Fruit fly (Drosophila melanogaster) whole organism, embryonic: ENCODE results near the gene Art2.

Experiments used
- CG10366 ChIP-seq: fragments of 200-800 bp; sonication (Bioruptor generic); IDR thresholded peaks from 2 replicates; pipeline ENCODE4 v1.3.6; 2022; ENCODE audit warnings: missing biosample characterization, missing genetic modification characterization
- CG12391 ChIP-seq: fragments of 200-800 bp; sonication (Bioruptor generic); optimal IDR thresholded peaks from 3 replicates; lab custom pipeline; 2018; ENCODE audit warnings: missing biosample characterization, mild to moderate bottlenecking, missing genetic modification characterization, moderate library complexity
- CG14014 ChIP-seq: fragments of 200-800 bp; sonication (Bioruptor generic); IDR thresholded peaks from 2 replicates; pipeline ENCODE4 v1.3.6; 2022; ENCODE audit warnings: missing biosample characterization, missing genetic modification characterization
- CG16779 ChIP-seq: fragments of 200-800 bp; sonication (Bioruptor generic); IDR thresholded peaks from 2 replicates; pipeline ENCODE4 v1.3.6; 2022; ENCODE audit warnings: missing biosample characterization, missing genetic modification characterization
- CG18476 ChIP-seq: fragments of 200-800 bp; sonication (Bioruptor generic); optimal IDR thresholded peaks from 2 replicates; lab custom pipeline; 2016; ENCODE audit warnings: missing biosample characterization, mild to moderate bottlenecking, missing genetic modification characterization
- CG18599 ChIP-seq: fragments of 200-800 bp; sonication (Bioruptor generic); optimal IDR thresholded peaks from 3 replicates; lab custom pipeline; 2017; ENCODE audit warnings: missing biosample characterization, missing genetic modification characterization, mild to moderate bottlenecking, moderate library complexity, missing genetic modification reagents
- CG32532 ChIP-seq: fragments of 200-800 bp; sonication (Bioruptor generic); IDR thresholded peaks from 2 replicates; pipeline ENCODE4 v1.3.6; 2022; ENCODE audit warnings: missing biosample characterization, missing genetic modification characterization
- CG32767 ChIP-seq: fragments of 200-800 bp; sonication (Bioruptor generic); IDR thresholded peaks from 2 replicates; pipeline ENCODE4 v1.3.6; 2022; ENCODE audit warnings: missing biosample characterization, missing genetic modification characterization
- CG32772 ChIP-seq: fragments of 200-800 bp; sonication (Bioruptor generic); IDR thresholded peaks from 2 replicates; pipeline ENCODE4 v1.3.6; 2022; ENCODE audit warnings: missing biosample characterization, missing genetic modification characterization
- CG34422 ChIP-seq: fragments of 200-800 bp; sonication (Bioruptor generic); IDR thresholded peaks from 3 replicates; pipeline ENCODE4 v1.3.6; 2022; ENCODE audit warnings: missing biosample characterization, missing genetic modification characterization
- CG3847 ChIP-seq: fragments of 200-800 bp; sonication (Bioruptor generic); IDR thresholded peaks from 2 replicates; pipeline ENCODE4 v1.3.6; 2022; ENCODE audit warnings: missing biosample characterization, missing genetic modification characterization
- CG3995 ChIP-seq: fragments of 200-800 bp; sonication (Bioruptor generic); optimal IDR thresholded peaks from 3 replicates; lab custom pipeline; 2016; ENCODE audit warnings: missing biosample characterization, missing genetic modification characterization
- CG42726 ChIP-seq: fragments of 200-800 bp; sonication (Bioruptor generic); IDR thresholded peaks from 2 replicates; pipeline ENCODE4 v1.3.6; 2022; ENCODE audit warnings: missing biosample characterization, missing genetic modification characterization; ENCODE audit not compliant: partially characterized antibody
- CG4404 ChIP-seq: fragments of 200-800 bp; sonication (Bioruptor generic); IDR thresholded peaks from 2 replicates; pipeline ENCODE4 v1.3.6; 2022; ENCODE audit warnings: missing biosample characterization, missing genetic modification characterization
- CG4424 ChIP-seq: fragments of 200-800 bp; sonication (Bioruptor generic); optimal IDR thresholded peaks from 3 replicates; lab custom pipeline; 2016; ENCODE audit warnings: missing biosample characterization, missing genetic modification characterization
- CG4820 ChIP-seq: fragments of 200-800 bp; sonication (Bioruptor generic); optimal IDR thresholded peaks from 3 replicates; lab custom pipeline; 2016; ENCODE audit warnings: missing biosample characterization, missing genetic modification characterization
- CG7556 ChIP-seq: fragments of 200-800 bp; sonication (Bioruptor generic); optimal IDR thresholded peaks from 2 replicates; lab custom pipeline; 2017; ENCODE audit warnings: missing biosample characterization, mild to moderate bottlenecking, missing genetic modification characterization
- CG7839 ChIP-seq: fragments of 200-800 bp; sonication (Bioruptor generic); optimal IDR thresholded peaks from 3 replicates; lab custom pipeline; 2018; ENCODE audit warnings: missing biosample characterization, mild to moderate bottlenecking, missing genetic modification characterization, moderate library complexity
- CG8290 ChIP-seq, 3 experiments: fragments of 200-800 bp; sonication (Bioruptor generic); optimal IDR thresholded peaks; 2 replicates each; lab custom pipeline; 2016 to 2019; ENCODE audit warnings: missing biosample characterization in 3 of 3, missing genetic modification characterization in 3 of 3, mild to moderate bottlenecking in 2 of 3, moderate library complexity in 1 of 3
- CG8924 ChIP-seq: fragments of 200-800 bp; optimal IDR thresholded peaks from 3 replicates; lab custom pipeline; 2019; ENCODE audit warnings: missing biosample characterization, mild to moderate bottlenecking, missing genetic modification characterization, moderate library complexity
- CoRest ChIP-seq: fragments of 200-800 bp; sonication (Bioruptor generic); optimal IDR thresholded peaks from 3 replicates; lab custom pipeline; 2018; ENCODE audit warnings: missing biosample characterization, mild to moderate bottlenecking, missing genetic modification characterization, moderate library complexity
- Eip74EF ChIP-seq, 2 experiments: fragments of 200-800 bp in 1 of 2; fragments of >200 bp in 1 of 2; sonication (Bioruptor generic) in 1 of 2; optimal IDR thresholded peaks; 2 replicates each; lab custom pipeline; 2017 to 2019; ENCODE audit warnings: missing biosample characterization in 2 of 2, missing genetic modification characterization in 2 of 2, mild to moderate bottlenecking in 1 of 2, moderate library complexity in 1 of 2
- Ets65A ChIP-seq: fragments of 200-800 bp; sonication (Bioruptor generic); peaks from one replicate; lab custom pipeline; 2016; ENCODE audit warnings: missing biosample characterization, missing genetic modification characterization
- Fer1 ChIP-seq: fragments of 200-800 bp; sonication (Bioruptor generic); optimal IDR thresholded peaks from 2 replicates; lab custom pipeline; 2017; ENCODE audit warnings: missing biosample characterization, mild to moderate bottlenecking, missing genetic modification characterization
- H2.0 ChIP-seq: fragments of 200-800 bp; sonication (Bioruptor generic); IDR thresholded peaks from 2 replicates; pipeline ENCODE4 v1.3.6; 2022; ENCODE audit warnings: missing biosample characterization, missing genetic modification characterization
- Hr51 ChIP-seq, 2 experiments: fragments of 200-800 bp; sonication (Bioruptor generic); optimal IDR thresholded peaks; 2 replicates in 1 of 2; 3 replicates in 1 of 2; lab custom pipeline; 2016 to 2018; ENCODE audit warnings: missing biosample characterization in 2 of 2, missing genetic modification characterization in 2 of 2, mild to moderate bottlenecking in 1 of 2, moderate library complexity in 1 of 2
- Med ChIP-seq: fragments of 200-800 bp; sonication (Bioruptor generic); peaks from one replicate; lab custom pipeline; 2016; ENCODE audit warnings: missing biosample characterization, missing genetic modification characterization, mild to moderate bottlenecking, inconsistent platforms, moderate library complexity
- Pdp1 ChIP-seq, 2 experiments: fragments of 200-800 bp; sonication (Bioruptor generic); optimal IDR thresholded peaks; 3 replicates each; lab custom pipeline; 2016; ENCODE audit warnings: missing biosample characterization in 2 of 2, missing genetic modification characterization in 2 of 2, mild to moderate bottlenecking in 1 of 2, moderate library complexity in 1 of 2
- Sry-δ ChIP-seq: fragments of 200-800 bp; sonication (Bioruptor generic); optimal IDR thresholded peaks from 2 replicates; lab custom pipeline; 2016; ENCODE audit warnings: missing biosample characterization, missing genetic modification characterization
- crol ChIP-seq: fragments of 200-800 bp; sonication (Bioruptor generic); IDR thresholded peaks from 2 replicates; pipeline ENCODE4 v1.3.6; 2022; ENCODE audit warnings: missing biosample characterization, missing genetic modification characterization
- dimm ChIP-seq: fragments of 200-800 bp; sonication (Bioruptor generic); IDR thresholded peaks from 2 replicates; pipeline ENCODE4 v1.3.6; 2022; ENCODE audit warnings: missing biosample characterization, missing genetic modification characterization
- dmrt99B ChIP-seq: fragments of 200-800 bp; sonication (Bioruptor generic); optimal IDR thresholded peaks from 2 replicates; lab custom pipeline; 2018; ENCODE audit warnings: missing biosample characterization, mild to moderate bottlenecking, missing genetic modification characterization, moderate library complexity
- gem ChIP-seq: fragments of 200-800 bp; sonication (Bioruptor generic); optimal IDR thresholded peaks from 2 replicates; lab custom pipeline; 2019; ENCODE audit warnings: missing biosample characterization, mild to moderate bottlenecking, missing genetic modification characterization, moderate library complexity
- grau ChIP-seq: fragments of 200-800 bp; optimal IDR thresholded peaks from 3 replicates; lab custom pipeline; 2019; ENCODE audit warnings: missing biosample characterization, mild to moderate bottlenecking, missing genetic modification characterization, moderate library complexity
- hkb ChIP-seq, 2 experiments: fragments of 200-800 bp in 1 of 2; fragments of >200 bp in 1 of 2; sonication (Bioruptor generic) in 1 of 2; IDR thresholded peaks in 1 of 2; optimal IDR thresholded peaks in 1 of 2; 2 replicates each; pipeline versions ENCODE4 v1.3.6 to Lab custom; 2017 to 2022; ENCODE audit warnings: missing biosample characterization in 1 of 2, missing genetic modification characterization in 1 of 2
- kni ChIP-seq: fragments of 200-800 bp; sonication (Bioruptor generic); optimal IDR thresholded peaks from 3 replicates; lab custom pipeline; 2017; ENCODE audit warnings: mild to moderate bottlenecking, missing biosample characterization, missing genetic modification reagents, missing genetic modification characterization
- knrl ChIP-seq: fragments of 200-800 bp; sonication (Bioruptor generic); IDR thresholded peaks from 3 replicates; pipeline ENCODE4 v1.3.6; 2022; ENCODE audit warnings: missing biosample characterization, missing genetic modification characterization; ENCODE audit not compliant: partially characterized antibody
- lmd ChIP-seq: fragments of 200-800 bp; sonication (Bioruptor generic); IDR thresholded peaks from 2 replicates; pipeline ENCODE4 v1.3.6; 2022; ENCODE audit warnings: missing biosample characterization, missing genetic modification characterization
- mam ChIP-seq: fragments of 200-800 bp; sonication (Bioruptor generic); optimal IDR thresholded peaks from 3 replicates; lab custom pipeline; 2016; ENCODE audit warnings: missing biosample characterization, missing genetic modification characterization
- nerfin-1 ChIP-seq: fragments of 200-800 bp; sonication (Bioruptor generic); optimal IDR thresholded peaks from 3 replicates; lab custom pipeline; 2019; ENCODE audit warnings: missing biosample characterization, mild to moderate bottlenecking, missing genetic modification characterization, moderate library complexity
- org-1 ChIP-seq: fragments of 200-800 bp; sonication (Bioruptor generic); optimal IDR thresholded peaks from 2 replicates; lab custom pipeline; 2017; ENCODE audit warnings: missing biosample characterization, missing genetic modification characterization
- prd ChIP-seq, 3 experiments: fragments of >200 bp in 2 of 3; fragments of 200-800 bp in 1 of 3; sonication (Bioruptor generic) in 1 of 3; optimal IDR thresholded peaks in 2 of 3; IDR thresholded peaks in 1 of 3; 2 replicates in 2 of 3; 3 replicates in 1 of 3; pipeline versions ENCODE4 v1.3.6 to Lab custom; 2017 to 2022; ENCODE audit warnings: missing biosample characterization in 1 of 3, missing genetic modification characterization in 1 of 3
- repo ChIP-seq: fragments of 200-800 bp; sonication (Bioruptor generic); optimal IDR thresholded peaks from 2 replicates; lab custom pipeline; 2016; ENCODE audit warnings: missing biosample characterization, missing genetic modification characterization
- row ChIP-seq: fragments of 200-800 bp; sonication (Bioruptor generic); IDR thresholded peaks from 3 replicates; pipeline ENCODE4 v1.3.6; 2022; ENCODE audit warnings: missing biosample characterization, missing genetic modification characterization
- sisA ChIP-seq: fragments of 200-800 bp; sonication (Bioruptor generic); IDR thresholded peaks from 2 replicates; pipeline ENCODE4 v1.3.6; 2022; ENCODE audit warnings: missing biosample characterization, missing genetic modification characterization
- slbo ChIP-seq: fragments of 200-800 bp; sonication (Bioruptor generic); IDR thresholded peaks from 2 replicates; pipeline ENCODE4 v1.3.6; 2022; ENCODE audit warnings: missing biosample characterization, missing genetic modification characterization
- tgo ChIP-seq: fragments of 200-800 bp; sonication (Bioruptor generic); IDR thresholded peaks from 3 replicates; pipeline ENCODE4 v1.3.6; 2022; ENCODE audit warnings: missing biosample characterization, missing genetic modification characterization

Gene Art2

DNA sequence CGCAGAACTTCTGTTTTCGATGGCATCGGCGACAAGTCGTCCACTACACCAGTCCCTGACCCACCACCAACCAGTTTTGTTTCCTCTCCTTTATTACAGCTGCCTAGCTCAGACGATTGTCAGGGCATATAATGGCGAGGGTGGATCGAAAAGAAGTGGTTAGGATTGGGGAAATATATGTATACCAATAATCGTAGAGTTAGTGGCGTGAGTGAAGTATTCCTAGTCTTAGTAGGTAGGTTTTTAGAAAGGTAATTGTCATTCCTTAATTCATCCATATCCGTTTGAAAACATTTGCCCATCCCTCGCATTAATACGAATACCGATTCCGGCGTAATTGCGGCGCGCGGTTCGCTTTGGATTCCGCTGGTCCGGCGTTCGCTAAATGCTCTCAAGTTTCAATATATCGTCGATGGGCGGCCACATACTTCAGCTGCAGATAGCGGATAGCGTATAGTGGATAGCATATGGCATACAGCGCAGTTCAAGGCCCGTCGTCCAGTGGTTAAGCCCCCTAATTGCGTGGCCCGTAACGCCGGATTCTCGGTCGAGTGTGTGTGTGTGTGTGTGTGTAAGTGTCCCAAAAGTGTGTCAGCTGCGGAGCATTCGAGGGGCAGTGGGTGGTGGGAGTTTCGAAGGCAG lies 28.2 kb downstream of the Art2 start (continued):
- TF ChIP-seq CG18599 (GFP tag; lab: Kevin White, UChicago) (peak; percentile 52), Hr51 (GFP tag; optimal IDR thresholded peaks at IDR 0.05; lab: Kevin White, UChicago) (peak in 1 of 2 experiments; percentile 17), nerfin-1 (tag; lab: Kevin White, UChicago) (peak; percentile 36), CG8290 (GFP tag; optimal IDR thresholded peaks at IDR 0.05; lab: Kevin White, UChicago) (no peak), CG8290 (tag; optimal IDR thresholded peaks at IDR 0.05; lab: Kevin White, UChicago) (peak in 1 of 2 experiments; percentile 46), CoRest (tag; lab: Kevin White, UChicago) (peak; percentile 9), CG3847 (GFP tag; lab: Robert Waterston, UW) (no peak), knrl (GFP tag; lab: Robert Waterston, UW) (no peak), lmd (GFP tag; lab: Robert Waterston, UW) (peak; percentile 22; the same call in 1 of the 2 replicates), CG18476 (peak; percentile 84), CG12391 (tag; lab: Kevin White, UChicago) (peak; percentile 11), Sry-δ (no peak), CG32767 (GFP tag; lab: Robert Waterston, UW) (0 out of 2 replicates have a peak, but pooled peaks have one; percentile 15), CG4424 (GFP tag; lab: Kevin White, UChicago) (no peak), CG8924 (tag; lab: Kevin White, UChicago) (no peak), H2.0 (GFP tag; lab: Robert Waterston, UW) (no peak), crol (no peak), CG42726 (GFP tag; lab: Robert Waterston, UW) (no peak), dimm (GFP tag; lab: Robert Waterston, UW) (no peak), mam (GFP tag; lab: Kevin White, UChicago) (no peak), slbo (GFP tag; lab: Robert Waterston, UW) (peak; percentile 33), gem (tag; lab: Kevin White, UChicago) (peak; percentile 32), Eip74EF (GFP tag; optimal IDR thresholded peaks at IDR 0.05; lab: Kevin White, UChicago) (no peak), CG3995 (no peak), Ets65A (GFP tag; lab: Kevin White, UChicago) (peak; percentile 92)

DNA sequence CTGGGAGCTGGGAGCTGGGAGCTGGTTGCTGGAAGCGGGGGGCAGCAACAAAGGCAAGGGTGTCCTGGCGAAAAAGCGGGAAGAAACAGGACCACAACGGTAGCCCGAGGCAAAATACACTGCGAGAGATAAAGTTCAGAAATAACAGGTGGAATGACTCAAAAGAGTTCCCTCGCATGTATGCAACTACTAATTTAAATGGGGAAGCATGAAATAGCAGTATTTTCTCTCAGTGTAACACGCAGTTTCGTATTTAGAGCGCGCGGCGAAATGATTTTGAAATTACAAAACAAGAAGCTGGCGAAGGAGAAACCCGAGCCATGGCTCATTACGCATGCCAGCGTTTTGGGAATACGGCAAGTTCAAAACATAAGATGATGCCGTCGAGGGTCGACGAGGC lies 32.8 kb downstream of the Art2 start:
- 0 out of 2 replicates have a peak, but pooled peaks have one; percentile 29 for TF ChIP-seq sisA (GFP tag; lab: Robert Waterston, UW)
- 0 out of 2 replicates have a peak, but pooled peaks have one; percentile 49 for TF ChIP-seq CG16779 (GFP tag; lab: Robert Waterston, UW)
- no peak for TF ChIP-seq Pdp1 (GFP tag; optimal IDR thresholded peaks at IDR 0.05; lab: Kevin White, UChicago)
- peak; percentile 30 for TF ChIP-seq CG7839 (tag; lab: Kevin White, UChicago)
- no peak for TF ChIP-seq hkb (optimal IDR thresholded peaks at IDR 0.05; lab: Kevin White, UChicago)
- TF ChIP-seq hkb (GFP tag; IDR thresholded peaks at IDR 0.05; lab: Robert Waterston, UW) = 0 out of 2 replicates have a peak, but pooled peaks have one; percentile 10
- no peak for TF ChIP-seq CG4404 (GFP tag; lab: Robert Waterston, UW)
- peak; percentile 10 for TF ChIP-seq dmrt99B (tag; lab: Kevin White, UChicago)
- TF ChIP-seq row = peak; percentile 57
- TF ChIP-seq org-1 (GFP tag; lab: Kevin White, UChicago) = peak; percentile 22
- TF ChIP-seq CG32532 = peak; percentile 38; the same call in 1 of the 2 replicates
- TF ChIP-seq CG10366 (GFP tag; lab: Robert Waterston, UW) = peak; percentile 16; the same call in 1 of the 2 replicates
- no peak for TF ChIP-seq repo
- peak; percentile 36 for TF ChIP-seq CG7556 (GFP tag; lab: Kevin White, UChicago)
- peak; percentile 39 for TF ChIP-seq Fer1
- no peak for TF ChIP-seq tgo (GFP tag; lab: Robert Waterston, UW)
- no peak for TF ChIP-seq CG4820 (GFP tag; lab: Kevin White, UChicago)
- no peak for TF ChIP-seq kni (GFP tag; lab: Kevin White, UChicago)
- no peak for TF ChIP-seq prd (optimal IDR thresholded peaks at IDR 0.05; lab: Kevin White, UChicago)
- TF ChIP-seq prd (GFP tag; IDR thresholded peaks at IDR 0.05; lab: Robert Waterston, UW) = 0 out of 3 replicates have a peak, but pooled peaks have one; percentile 36
- 0 out of 2 replicates have a peak, but pooled peaks have one; percentile 32 for TF ChIP-seq CG32772 (GFP tag; lab: Robert Waterston, UW)
- TF ChIP-seq Med = peak; percentile 77
- peak; percentile 41; the same call in 1 of the 2 replicates for TF ChIP-seq CG14014
- no peak for TF ChIP-seq CG34422 (GFP tag; lab: Robert Waterston, UW)
- peak; percentile 29 for TF ChIP-seq grau (tag; lab: Kevin White, UChicago)
